Fruit fly (Drosophila melanogaster) whole organism, embryonic: Measurements from ENCODE around the gene Zasp66.

Experiments
- CG10274 ChIP-seq: fragments of 200-800 bp; sonication (Bioruptor generic); optimal IDR thresholded peaks from 3 replicates; lab custom pipeline; 2017; ENCODE audit warnings: missing biosample characterization, mild to moderate bottlenecking, missing genetic modification characterization
- Hmx ChIP-seq: fragments of 200-800 bp; sonication (Bioruptor generic); optimal IDR thresholded peaks from 2 replicates; lab custom pipeline; 2016; ENCODE audit warnings: missing biosample characterization, missing genetic modification characterization
- ewg ChIP-seq: fragments of 200-800 bp; sonication (Bioruptor generic); optimal IDR thresholded peaks from 3 replicates; lab custom pipeline; 2017; ENCODE audit warnings: mild to moderate bottlenecking, missing biosample characterization, missing genetic modification reagents, missing genetic modification characterization

DNA sequence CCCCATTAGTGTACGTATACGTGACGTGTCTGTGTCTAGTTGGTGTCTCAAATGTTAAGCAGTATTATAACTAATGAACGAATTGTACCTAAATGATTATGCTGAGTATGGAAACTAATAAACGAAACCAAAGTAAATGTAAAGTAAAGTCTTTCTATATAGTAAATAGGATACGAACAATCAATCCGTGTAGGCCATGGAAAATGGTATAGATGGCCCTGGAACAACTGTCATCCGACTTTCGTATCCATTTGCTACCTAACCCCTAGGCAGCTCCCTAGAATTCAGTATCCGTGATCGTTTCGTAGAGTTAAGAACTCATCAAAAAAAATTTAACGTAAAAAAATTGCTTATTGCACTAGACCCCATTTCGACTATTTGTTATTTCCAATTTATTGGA lies 7.2 kb upstream of the Zasp66 start, which contains the start of gene S-Lap1:
- no peak for TF ChIP-seq CG10274
- TF ChIP-seq ewg (GFP tag; lab: Kevin White, UChicago), result no peak
- TF ChIP-seq Hmx (GFP tag; lab: Kevin White, UChicago), result no peak
